Fruit fly (Drosophila melanogaster) whole organism, embryonic: ENCODE measurements around the gene Nf-YC.

Experiments
- Antp ChIP-seq: fragments of 200-800 bp; sonication (Bioruptor generic); optimal IDR thresholded peaks from 3 replicates; lab custom pipeline; 2016; ENCODE audit warnings: missing biosample characterization, missing genetic modification characterization
- Atf3 ChIP-seq: fragments of 200-800 bp; sonication (Bioruptor generic); optimal IDR thresholded peaks from 3 replicates; lab custom pipeline; 2016; ENCODE audit warnings: missing biosample characterization, missing genetic modification characterization
- Blimp-1 ChIP-seq: fragments of 200-800 bp; sonication (Bioruptor generic); optimal IDR thresholded peaks from 3 replicates; lab custom pipeline; 2018; ENCODE audit warnings: missing biosample characterization, missing genetic modification characterization, mild to moderate bottlenecking, moderate library complexity, missing genetic modification reagents
- CG12659 ChIP-seq: fragments of 200-800 bp; sonication (Bioruptor generic); optimal IDR thresholded peaks from 3 replicates; lab custom pipeline; 2017; ENCODE audit warnings: mild to moderate bottlenecking, missing biosample characterization, missing genetic modification reagents, missing genetic modification characterization
- CG16779 ChIP-seq: fragments of 200-800 bp; sonication (Bioruptor generic); IDR thresholded peaks from 2 replicates; pipeline ENCODE4 v1.3.6; 2022; ENCODE audit warnings: missing biosample characterization, missing genetic modification characterization
- CG17359 ChIP-seq: fragments of 200-800 bp; sonication (Bioruptor generic); optimal IDR thresholded peaks from 3 replicates; lab custom pipeline; 2018; ENCODE audit warnings: missing biosample characterization, mild to moderate bottlenecking, missing genetic modification characterization, moderate library complexity
- CG30020 ChIP-seq: fragments of 200-800 bp; optimal IDR thresholded peaks from 2 replicates; lab custom pipeline; 2019; ENCODE audit warnings: missing biosample characterization, mild to moderate bottlenecking, missing genetic modification characterization, moderate library complexity
- CG33213 ChIP-seq: fragments of 200-800 bp; sonication (Bioruptor generic); optimal IDR thresholded peaks from 3 replicates; lab custom pipeline; 2016; ENCODE audit warnings: missing biosample characterization, missing genetic modification characterization
- CG42726 ChIP-seq: fragments of 200-800 bp; sonication (Bioruptor generic); IDR thresholded peaks from 2 replicates; pipeline ENCODE4 v1.3.6; 2022; ENCODE audit warnings: missing biosample characterization, missing genetic modification characterization; ENCODE audit not compliant: partially characterized antibody
- CG4617 ChIP-seq: fragments of 200-800 bp; sonication (Bioruptor generic); optimal IDR thresholded peaks from 3 replicates; lab custom pipeline; 2016; ENCODE audit warnings: missing biosample characterization, missing genetic modification characterization, borderline replicate concordance
- CG6765 ChIP-seq: fragments of 200-800 bp; sonication (Bioruptor generic); optimal IDR thresholded peaks from 3 replicates; lab custom pipeline; 2017; ENCODE audit warnings: missing biosample characterization, mild to moderate bottlenecking, missing genetic modification characterization
- CG7372 ChIP-seq: fragments of 200-800 bp; sonication (Bioruptor generic); IDR thresholded peaks from 2 replicates; pipeline ENCODE4 v1.3.6; 2022; ENCODE audit warnings: missing biosample characterization, missing genetic modification characterization
- CG7786 ChIP-seq: fragments of 200-800 bp; sonication (Bioruptor generic); optimal IDR thresholded peaks from 2 replicates; lab custom pipeline; 2016; ENCODE audit warnings: missing biosample characterization, missing genetic modification characterization
- CG8089 ChIP-seq: fragments of 200-800 bp; sonication (Bioruptor generic); optimal IDR thresholded peaks from 3 replicates; lab custom pipeline; 2016; ENCODE audit warnings: missing biosample characterization, missing genetic modification characterization
- CG8281 ChIP-seq: fragments of 200-800 bp; sonication (Bioruptor generic); optimal IDR thresholded peaks from 2 replicates; lab custom pipeline; 2018; ENCODE audit warnings: missing biosample characterization, mild to moderate bottlenecking, missing genetic modification characterization, moderate library complexity
- CG9437 ChIP-seq: fragments of 200-800 bp; sonication (Bioruptor generic); optimal IDR thresholded peaks from 2 replicates; lab custom pipeline; 2018; ENCODE audit warnings: missing biosample characterization, mild to moderate bottlenecking, missing genetic modification characterization
- CG9609 ChIP-seq: fragments of 200-800 bp; sonication (Bioruptor generic); optimal IDR thresholded peaks from 3 replicates; lab custom pipeline; 2016; ENCODE audit warnings: missing biosample characterization, missing genetic modification characterization
- CG9797 ChIP-seq: fragments of 200-800 bp; sonication (Bioruptor generic); optimal IDR thresholded peaks from 3 replicates; lab custom pipeline; 2018; ENCODE audit warnings: missing biosample characterization, mild to moderate bottlenecking, missing genetic modification characterization
- Gsc ChIP-seq: fragments of 200-800 bp; sonication (Bioruptor generic); IDR thresholded peaks from 2 replicates; pipeline ENCODE4 v1.3.6; 2022; ENCODE audit warnings: missing biosample characterization, missing genetic modification characterization
- H2.0 ChIP-seq: fragments of 200-800 bp; sonication (Bioruptor generic); IDR thresholded peaks from 2 replicates; pipeline ENCODE4 v1.3.6; 2022; ENCODE audit warnings: missing biosample characterization, missing genetic modification characterization
- HLHmδ ChIP-seq: fragments of 200-800 bp; sonication (Bioruptor generic); optimal IDR thresholded peaks from 2 replicates; lab custom pipeline; 2018; ENCODE audit warnings: missing biosample characterization, mild to moderate bottlenecking, missing genetic modification characterization, moderate library complexity
- MESR4 ChIP-seq: fragments of 200-800 bp; sonication (Bioruptor generic); optimal IDR thresholded peaks from 2 replicates; lab custom pipeline; 2018; ENCODE audit warnings: missing biosample characterization, mild to moderate bottlenecking, missing genetic modification characterization, moderate library complexity
- Med ChIP-seq: fragments of 200-800 bp; sonication (Bioruptor generic); peaks from one replicate; lab custom pipeline; 2016; ENCODE audit warnings: missing biosample characterization, missing genetic modification characterization, mild to moderate bottlenecking, inconsistent platforms, moderate library complexity
- NC2α ChIP-seq: fragments of 200-800 bp; sonication (Bioruptor generic); optimal IDR thresholded peaks from 2 replicates; lab custom pipeline; 2016; ENCODE audit warnings: missing biosample characterization, missing genetic modification characterization
- Oaz ChIP-seq: fragments of 200-800 bp; sonication (Bioruptor generic); IDR thresholded peaks from 2 replicates; pipeline ENCODE4 v1.3.6; 2022; ENCODE audit warnings: missing biosample characterization, missing genetic modification characterization
- PHDP ChIP-seq: fragments of 200-800 bp; sonication (Bioruptor generic); optimal IDR thresholded peaks from 3 replicates; lab custom pipeline; 2018; ENCODE audit warnings: missing biosample characterization, mild to moderate bottlenecking, missing genetic modification characterization, moderate library complexity
- Pdp1 ChIP-seq, 2 experiments: fragments of 200-800 bp; sonication (Bioruptor generic); optimal IDR thresholded peaks; 3 replicates each; lab custom pipeline; 2016; ENCODE audit warnings: missing biosample characterization in 2 of 2, missing genetic modification characterization in 2 of 2, mild to moderate bottlenecking in 1 of 2, moderate library complexity in 1 of 2
- Sry-β ChIP-seq: fragments of 200-800 bp; sonication (Bioruptor generic); optimal IDR thresholded peaks from 2 replicates; lab custom pipeline; 2018; ENCODE audit warnings: missing biosample characterization, mild to moderate bottlenecking, missing genetic modification characterization, moderate library complexity
- Tbp ChIP-seq: fragments of >200 bp; optimal IDR thresholded peaks from 2 replicates; lab custom pipeline; 2018; ENCODE audit warnings: missing biosample characterization, missing genetic modification characterization
- aop ChIP-seq: fragments of 200-800 bp; sonication (Bioruptor generic); IDR thresholded peaks from 2 replicates; pipeline ENCODE4 v1.3.6; 2022; ENCODE audit warnings: missing biosample characterization, missing genetic modification characterization
- btn ChIP-seq: fragments of 200-800 bp; sonication (Bioruptor generic); optimal IDR thresholded peaks from 2 replicates; lab custom pipeline; 2016; ENCODE audit warnings: missing biosample characterization, missing genetic modification characterization
- cg ChIP-seq: fragments of 200-800 bp; sonication (Bioruptor generic); optimal IDR thresholded peaks from 3 replicates; lab custom pipeline; 2019; ENCODE audit warnings: missing biosample characterization, mild to moderate bottlenecking, missing genetic modification characterization, moderate library complexity
- chif ChIP-seq, 2 experiments: fragments of 200-800 bp; sonication (Bioruptor generic); optimal IDR thresholded peaks; 3 replicates each; lab custom pipeline; 2016; ENCODE audit warnings: missing biosample characterization in 2 of 2, missing genetic modification characterization in 2 of 2
- ci ChIP-seq: fragments of 200-800 bp; sonication (Bioruptor generic); IDR thresholded peaks from 3 replicates; pipeline ENCODE4 v1.3.6; 2022; ENCODE audit warnings: missing biosample characterization, missing genetic modification characterization
- cwo ChIP-seq: fragments of 200-800 bp; sonication (Bioruptor generic); optimal IDR thresholded peaks from 3 replicates; lab custom pipeline; 2017; ENCODE audit warnings: missing biosample characterization, missing genetic modification characterization, mild to moderate bottlenecking, moderate library complexity, missing genetic modification reagents
- da ChIP-seq: fragments of 200-800 bp; sonication (Bioruptor generic); optimal IDR thresholded peaks from 2 replicates; lab custom pipeline; 2016; ENCODE audit warnings: missing biosample characterization, missing genetic modification characterization
- disco-r ChIP-seq: fragments of 200-800 bp; sonication (Bioruptor generic); optimal IDR thresholded peaks from 2 replicates; lab custom pipeline; 2016; ENCODE audit warnings: missing biosample characterization, missing genetic modification characterization
- fu2 ChIP-seq: fragments of 200-800 bp; sonication (Bioruptor generic); optimal IDR thresholded peaks from 2 replicates; lab custom pipeline; 2016; ENCODE audit warnings: missing biosample characterization, missing genetic modification characterization
- her ChIP-seq: fragments of 200-800 bp; sonication (Bioruptor generic); optimal IDR thresholded peaks from 2 replicates; lab custom pipeline; 2016; ENCODE audit warnings: missing biosample characterization, missing genetic modification characterization
- nerfin-1 ChIP-seq: fragments of 200-800 bp; sonication (Bioruptor generic); optimal IDR thresholded peaks from 3 replicates; lab custom pipeline; 2019; ENCODE audit warnings: missing biosample characterization, mild to moderate bottlenecking, missing genetic modification characterization, moderate library complexity
- phol ChIP-seq: fragments of 200-800 bp; sonication (Bioruptor generic); optimal IDR thresholded peaks from 3 replicates; lab custom pipeline; 2018; ENCODE audit warnings: missing biosample characterization, mild to moderate bottlenecking, missing genetic modification characterization, moderate library complexity
- pzg ChIP-seq: fragments of 200-800 bp; sonication (Bioruptor generic); optimal IDR thresholded peaks from 3 replicates; lab custom pipeline; 2018; ENCODE audit warnings: missing biosample characterization, mild to moderate bottlenecking, missing genetic modification characterization, moderate library complexity
- ranshi ChIP-seq: fragments of 200-800 bp; sonication (Bioruptor generic); IDR thresholded peaks from 2 replicates; pipeline ENCODE4 v1.3.6; 2022; ENCODE audit warnings: missing biosample characterization, missing genetic modification characterization
- ro ChIP-seq: fragments of 200-800 bp; sonication (Bioruptor generic); IDR thresholded peaks from 2 replicates; pipeline ENCODE4 v1.3.6; 2022; ENCODE audit warnings: missing biosample characterization, missing genetic modification characterization
- sens-2 ChIP-seq: fragments of 200-800 bp; sonication (Bioruptor generic); IDR thresholded peaks from 2 replicates; pipeline ENCODE4 v1.3.6; 2022; ENCODE audit warnings: missing biosample characterization, missing genetic modification characterization
- shn ChIP-seq: fragments of 200-800 bp; sonication (Bioruptor generic); optimal IDR thresholded peaks from 3 replicates; lab custom pipeline; 2016; ENCODE audit warnings: missing biosample characterization, missing genetic modification characterization
- slou ChIP-seq: fragments of 200-800 bp; sonication (Bioruptor generic); optimal IDR thresholded peaks from 3 replicates; lab custom pipeline; 2016; ENCODE audit warnings: missing biosample characterization, missing genetic modification characterization
- stwl ChIP-seq: fragments of 200-800 bp; sonication (Bioruptor generic); optimal IDR thresholded peaks from 3 replicates; lab custom pipeline; 2018; ENCODE audit warnings: missing biosample characterization, mild to moderate bottlenecking, missing genetic modification characterization, moderate library complexity
- tll ChIP-seq, 2 experiments: fragments of 200-800 bp in 1 of 2; fragments of >200 bp in 1 of 2; sonication (Bioruptor generic) in 1 of 2; optimal IDR thresholded peaks; 2 replicates each; lab custom pipeline; 2017 to 2019; ENCODE audit warnings: missing biosample characterization in 2 of 2, missing genetic modification characterization in 2 of 2, mild to moderate bottlenecking in 1 of 2, moderate library complexity in 1 of 2
- vfl ChIP-seq: fragments of 200-800 bp; sonication (Bioruptor generic); optimal IDR thresholded peaks from 2 replicates; lab custom pipeline; 2016; ENCODE audit warnings: missing biosample characterization, missing genetic modification characterization

Nf-YC gene

dm6 chrX:6856332-6856995, 35.7 kb upstream of the Nf-YC start (continued):
- TF ChIP-seq tll (GFP tag; optimal IDR thresholded peaks at IDR 0.05; lab: Kevin White, UChicago) (no peak), CG9437 (peak; percentile 64), nerfin-1 (peak; percentile 2), CG4617 (no peak), da (GFP tag; lab: Kevin White, UChicago) (no peak), CG7372 (GFP tag; lab: Robert Waterston, UW) (peak; percentile 70), CG42726 (GFP tag; lab: Robert Waterston, UW) (no peak), her (GFP tag; lab: Kevin White, UChicago) (no peak), CG16779 (GFP tag; lab: Robert Waterston, UW) (no peak), Gsc (GFP tag; lab: Robert Waterston, UW) (no peak), CG6765 (GFP tag; lab: Kevin White, UChicago) (no peak), Tbp (GFP tag; lab: Kevin White, UChicago) (no peak), disco-r (no peak), CG8281 (tag; lab: Kevin White, UChicago) (peak; percentile 17), Antp (GFP tag; lab: Kevin White, UChicago) (no peak), MESR4 (GFP tag; lab: Kevin White, UChicago) (no peak), vfl (GFP tag; lab: Kevin White, UChicago) (no peak), Pdp1 (GFP tag; optimal IDR thresholded peaks at IDR 0.05; lab: Kevin White, UChicago) (no peak), H2.0 (peak; percentile 57; the same call in 1 of the 2 replicates), CG9797 (no peak), Sry-β (GFP tag; lab: Kevin White, UChicago) (no peak), HLHmδ (GFP tag; lab: Kevin White, UChicago) (no peak), Oaz (no peak), ci (GFP tag; lab: Robert Waterston, UW) (peak; percentile 79), cg (GFP tag; lab: Kevin White, UChicago) (no peak), CG12659 (GFP tag; lab: Kevin White, UChicago) (peak; percentile 63), aop (GFP tag; lab: Robert Waterston, UW) (no peak), CG9609 (GFP tag; lab: Kevin White, UChicago) (no peak), NC2α (GFP tag; lab: Kevin White, UChicago) (no peak), pzg (GFP tag; lab: Kevin White, UChicago) (no peak), CG30020 (tag; lab: Kevin White, UChicago) (peak; percentile 4), btn (GFP tag; lab: Kevin White, UChicago) (no peak), Atf3 (no peak), cwo (GFP tag; lab: Kevin White, UChicago) (peak; percentile 41), CG7786 (GFP tag; lab: Kevin White, UChicago) (no peak), CG8089 (GFP tag; lab: Kevin White, UChicago) (no peak), CG33213 (GFP tag; lab: Kevin White, UChicago) (no peak), slou (GFP tag; lab: Kevin White, UChicago) (no peak), ranshi (GFP tag; lab: Robert Waterston, UW) (peak; percentile 71), CG17359 (tag; lab: Kevin White, UChicago) (peak; percentile 82), fu2 (GFP tag; lab: Kevin White, UChicago) (peak; percentile 7), shn (GFP tag; lab: Kevin White, UChicago) (no peak), sens-2 (GFP tag; lab: Robert Waterston, UW) (no peak), ro (no peak), PHDP (tag; lab: Kevin White, UChicago) (peak; percentile 72), stwl (tag; lab: Kevin White, UChicago) (no peak), chif (GFP tag; optimal IDR thresholded peaks at IDR 0.05; lab: Kevin White, UChicago) (no peak), Med (GFP tag; lab: Kevin White, UChicago) (peak; percentile 79), Blimp-1 (GFP tag; lab: Kevin White, UChicago) (peak; percentile 72), phol (tag; lab: Kevin White, UChicago) (peak; percentile 77)
